Worm (Caenorhabditis elegans) whole organism, late embryonic: ENCODE data around the gene malt-1.
A peak's percentile ranks its signal among the peaks of the same experiment; 100 is the strongest.
"Not testable (repeated sequence)": the region's sequence is repeated elsewhere in the genome, so short reads cannot be mapped to it uniquely, and the experiment has no call there.

Source experiments
- C38D4.7 ChIP-seq: fragments of 200-800 bp; sonication (Bioruptor generic); optimal IDR thresholded peaks from 2 replicates; lab custom pipeline; 2018; ENCODE audit warnings: mild to moderate bottlenecking, missing genetic modification characterization, moderate library complexity, missing compliant biosample characterization
- F13H6.1 ChIP-seq: sonication (generic microtip); optimal IDR thresholded peaks from 2 replicates; lab custom pipeline; 2016; ENCODE audit warnings: missing genetic modification characterization, missing compliant biosample characterization
- K09A11.1 ChIP-seq: sonication (generic microtip); optimal IDR thresholded peaks from 2 replicates; lab custom pipeline; 2017; ENCODE audit warnings: antibody characterized with exemption, mild to moderate bottlenecking, missing genetic modification characterization, missing compliant biosample characterization; ENCODE audit not compliant: insufficient read depth
- ama-1 ChIP-seq: fragments of 150-350 bp; optimal IDR thresholded peaks from 2 replicates; lab custom pipeline; 2014
- ceh-14 ChIP-seq: sonication (generic microtip); optimal IDR thresholded peaks from 2 replicates; lab custom pipeline; 2016; ENCODE audit warnings: missing genotype, missing genetic modification characterization, missing compliant biosample characterization
- ceh-18 ChIP-seq: sonication (generic microtip); optimal IDR thresholded peaks from 2 replicates; lab custom pipeline; 2016; ENCODE audit warnings: missing genetic modification characterization, missing compliant biosample characterization
- ceh-19 ChIP-seq: fragments of 200-800 bp; sonication (Bioruptor generic); optimal IDR thresholded peaks from 2 replicates; lab custom pipeline; 2018; ENCODE audit warnings: mild to moderate bottlenecking, missing genetic modification characterization, missing compliant biosample characterization
- ceh-22 ChIP-seq: sonication (generic microtip); optimal IDR thresholded peaks from 2 replicates; lab custom pipeline; 2017; ENCODE audit warnings: missing biosample characterization, missing genetic modification characterization
- ceh-24 ChIP-seq: sonication (generic microtip); optimal IDR thresholded peaks from 2 replicates; lab custom pipeline; 2016; ENCODE audit warnings: mild to moderate bottlenecking, missing genetic modification characterization, missing compliant biosample characterization
- ceh-31 ChIP-seq: sonication (generic microtip); optimal IDR thresholded peaks from 2 replicates; lab custom pipeline; 2016; ENCODE audit warnings: missing genetic modification characterization, missing compliant biosample characterization
- ceh-34 ChIP-seq: sonication (generic microtip); optimal IDR thresholded peaks from 2 replicates; lab custom pipeline; 2016; ENCODE audit warnings: mild to moderate bottlenecking, missing genetic modification characterization, missing compliant biosample characterization
- ceh-6 ChIP-seq: fragments of 200-800 bp; sonication (Bioruptor generic); optimal IDR thresholded peaks from 2 replicates; lab custom pipeline; 2018; ENCODE audit warnings: mild to moderate bottlenecking, missing genetic modification characterization, missing compliant biosample characterization
- dve-1 ChIP-seq: sonication (generic microtip); optimal IDR thresholded peaks from 2 replicates; lab custom pipeline; 2017; ENCODE audit warnings: antibody characterized with exemption, mild to moderate bottlenecking, missing genetic modification characterization, missing compliant biosample characterization
- elt-2 ChIP-seq: sonication (generic microtip); optimal IDR thresholded peaks from 2 replicates; lab custom pipeline; 2016; ENCODE audit warnings: missing genetic modification reagents, missing genetic modification characterization, missing compliant biosample characterization
- elt-4 ChIP-seq: sonication (generic microtip); optimal IDR thresholded peaks from 2 replicates; lab custom pipeline; 2016; ENCODE audit warnings: missing genetic modification characterization, missing compliant biosample characterization
- ets-4 ChIP-seq: sonication (generic microtip); optimal IDR thresholded peaks from 2 replicates; lab custom pipeline; 2016; ENCODE audit warnings: missing genetic modification characterization, missing compliant biosample characterization
- eyg-1 ChIP-seq: sonication (generic microtip); optimal IDR thresholded peaks from 2 replicates; lab custom pipeline; 2016; ENCODE audit warnings: missing genotype, missing genetic modification characterization, missing compliant biosample characterization
- fax-1 ChIP-seq: sonication (generic microtip); optimal IDR thresholded peaks from 2 replicates; lab custom pipeline; 2016; ENCODE audit warnings: missing genotype, missing genetic modification characterization, missing compliant biosample characterization
- fkh-10 ChIP-seq: fragments of 150-350 bp; optimal IDR thresholded peaks from 2 replicates; lab custom pipeline; 2014; ENCODE audit warnings: missing biosample characterization, missing genetic modification reagents, missing genetic modification characterization
- gmeb-2 ChIP-seq: sonication (generic microtip); optimal IDR thresholded peaks from 2 replicates; lab custom pipeline; 2016; ENCODE audit warnings: missing genetic modification characterization, inconsistent platforms, missing compliant biosample characterization
- hlh-13 ChIP-seq: fragments of 200-800 bp; sonication (Bioruptor generic); optimal IDR thresholded peaks from 2 replicates; lab custom pipeline; 2018; ENCODE audit warnings: mild to moderate bottlenecking, missing genetic modification characterization, missing compliant biosample characterization
- hlh-6 ChIP-seq: sonication (generic microtip); optimal IDR thresholded peaks from 2 replicates; lab custom pipeline; 2016; ENCODE audit warnings: missing genotype, missing genetic modification characterization, missing compliant biosample characterization
- hlh-8 ChIP-seq: sonication (generic microtip); optimal IDR thresholded peaks from 2 replicates; lab custom pipeline; 2016; ENCODE audit warnings: missing genotype, missing genetic modification characterization, missing compliant biosample characterization
- madf-2 ChIP-seq: sonication (generic microtip); optimal IDR thresholded peaks from 2 replicates; lab custom pipeline; 2017; ENCODE audit warnings: missing genetic modification characterization, missing compliant biosample characterization
- mec-3 ChIP-seq: sonication (generic microtip); optimal IDR thresholded peaks from 2 replicates; lab custom pipeline; 2016; ENCODE audit warnings: borderline replicate concordance, missing genetic modification characterization, missing compliant biosample characterization
- nfya-1 ChIP-seq: sonication (generic microtip); optimal IDR thresholded peaks from 2 replicates; lab custom pipeline; 2017; ENCODE audit warnings: missing genetic modification characterization, mild to moderate bottlenecking, missing compliant biosample characterization, antibody characterized with exemption, moderate library complexity
- nhr-11 ChIP-seq: fragments of 150-350 bp; optimal IDR thresholded peaks from 2 replicates; lab custom pipeline; 2014; ENCODE audit warnings: missing biosample characterization, missing genetic modification characterization
- nhr-232 ChIP-seq: sonication (generic microtip); optimal IDR thresholded peaks from 2 replicates; lab custom pipeline; 2016; ENCODE audit warnings: missing genetic modification characterization, missing compliant biosample characterization
- odd-2 ChIP-seq: sonication (generic microtip); optimal IDR thresholded peaks from 2 replicates; lab custom pipeline; 2017; ENCODE audit warnings: antibody characterized with exemption, mild to moderate bottlenecking, missing genetic modification characterization, missing compliant biosample characterization
- pat-9 ChIP-seq: fragments of 200-800 bp; sonication (Bioruptor generic); optimal IDR thresholded peaks from 2 replicates; lab custom pipeline; 2018; ENCODE audit warnings: mild to moderate bottlenecking, missing genetic modification characterization, moderate library complexity, missing compliant biosample characterization
- pax-1 ChIP-seq: fragments of 150-350 bp; optimal IDR thresholded peaks from 2 replicates; lab custom pipeline; 2014; ENCODE audit warnings: missing biosample characterization, missing genetic modification characterization
- pha-4 ChIP-seq: fragments of 150-350 bp; optimal IDR thresholded peaks from 2 replicates; lab custom pipeline; 2018; ENCODE audit warnings: missing biosample characterization, missing genetic modification reagents, missing genetic modification characterization
- pqm-1 ChIP-seq: sonication (generic microtip); optimal IDR thresholded peaks from 2 replicates; lab custom pipeline; 2016; ENCODE audit warnings: missing genetic modification characterization, missing compliant biosample characterization
- pros-1 ChIP-seq: fragments of 150-350 bp; optimal IDR thresholded peaks from 2 replicates; lab custom pipeline; 2014; ENCODE audit warnings: missing biosample characterization, missing genetic modification reagents, missing genetic modification characterization
- sox-2 ChIP-seq: fragments of 200-800 bp; sonication (Bioruptor generic); IDR thresholded peaks from 2 replicates; pipeline ENCODE4 v1.3.6; 2022; ENCODE audit warnings: missing genetic modification reagents, missing genetic modification characterization, missing compliant biosample characterization
- sox-4 ChIP-seq: sonication (generic microtip); optimal IDR thresholded peaks from 2 replicates; lab custom pipeline; 2017; ENCODE audit warnings: mild to moderate bottlenecking, missing genetic modification characterization, inconsistent platforms, missing compliant biosample characterization
- tbx-2 ChIP-seq: sonication (generic microtip); optimal IDR thresholded peaks from 2 replicates; lab custom pipeline; 2016; ENCODE audit warnings: missing genetic modification characterization, missing compliant biosample characterization
- tbx-7 ChIP-seq: sonication (generic microtip); optimal IDR thresholded peaks from 2 replicates; lab custom pipeline; 2016; ENCODE audit warnings: missing genotype, missing genetic modification characterization, missing compliant biosample characterization
- ttx-3 ChIP-seq: sonication (generic microtip); optimal IDR thresholded peaks from 2 replicates; lab custom pipeline; 2016; ENCODE audit warnings: missing genetic modification reagents, missing genetic modification characterization, missing compliant biosample characterization
- unc-55 ChIP-seq: sonication (generic microtip); optimal IDR thresholded peaks from 2 replicates; lab custom pipeline; 2017; ENCODE audit warnings: missing biosample characterization, missing genetic modification reagents, missing genetic modification characterization
- unc-86 ChIP-seq: sonication (generic microtip); optimal IDR thresholded peaks from 2 replicates; lab custom pipeline; 2016; ENCODE audit warnings: missing genetic modification characterization, missing compliant biosample characterization

The malt-1 gene

DNA sequence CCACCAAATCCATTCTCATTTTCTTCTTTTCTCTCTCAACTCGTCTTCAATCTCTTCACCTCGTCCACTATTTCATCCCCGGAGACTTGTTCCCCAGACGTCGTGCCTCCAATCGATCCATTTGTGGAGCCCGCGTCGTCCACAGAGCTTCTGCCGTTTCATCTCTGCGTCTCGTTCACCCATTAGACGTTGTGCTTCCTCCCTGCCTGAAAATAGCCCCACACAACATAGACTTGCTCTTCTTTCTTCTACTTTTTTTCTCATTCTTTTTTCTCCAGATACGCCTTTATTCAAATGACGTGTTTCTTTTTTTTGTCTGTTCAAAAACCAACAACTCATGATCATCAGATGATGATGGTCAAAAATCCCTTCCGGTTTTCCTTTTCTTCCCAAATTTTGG, 41.8 kb upstream of the malt-1 start (continued):
- TF ChIP-seq ceh-31 (tag; lab: Kevin White, UChicago) = peak; percentile 77
- TF ChIP-seq ceh-6 (GFP tag; lab: Kevin White, UChicago) = no peak
- no peak for TF ChIP-seq nhr-232 (tag; lab: Kevin White, UChicago)
- no peak for TF ChIP-seq gmeb-2
- TF ChIP-seq dve-1 (tag; lab: Kevin White, UChicago) = no peak
- TF ChIP-seq F13H6.1 = no peak
- TF ChIP-seq hlh-13 = no peak
- TF ChIP-seq ceh-34 (tag; lab: Kevin White, UChicago) = peak; percentile 33
- TF ChIP-seq pqm-1 (tag; lab: Kevin White, UChicago) = no peak

DNA sequence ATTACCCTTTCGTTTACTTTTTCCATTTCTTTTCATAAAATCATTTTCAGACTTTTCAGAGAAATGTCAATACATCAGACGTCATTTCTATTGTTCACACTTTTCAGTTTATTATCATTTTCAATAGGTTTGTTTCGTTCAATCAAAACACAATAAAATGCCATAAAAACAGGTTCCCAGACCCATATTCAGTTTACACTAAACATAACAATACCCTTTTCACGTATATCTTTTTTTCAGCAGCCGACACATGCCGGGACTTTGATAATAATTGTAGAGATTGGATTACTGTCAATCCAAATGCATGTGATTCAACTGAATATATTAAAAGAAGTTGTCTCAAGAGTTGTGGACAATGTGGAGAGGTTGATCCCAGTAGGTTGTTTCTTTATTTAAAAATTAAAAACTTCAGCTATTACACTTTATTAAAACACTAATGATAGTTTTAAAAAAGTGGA, 38.8 kb upstream of the malt-1 start, which contains the start of gene C15F1.1:
C15F1.1 (plus strand) TSS at position 51 of the 458 bp plus-strand sequence.
- no peak for TF ChIP-seq elt-4 (tag; lab: Kevin White, UChicago)
- no peak for TF ChIP-seq ceh-14 (tag; lab: Kevin White, UChicago)
- no peak for TF ChIP-seq pat-9 (tag; lab: Kevin White, UChicago)
- TF ChIP-seq mec-3 (tag; lab: Kevin White, UChicago) = no peak
- no peak for TF ChIP-seq C38D4.7
- no peak for TF ChIP-seq sox-2 (GFP tag; lab: Robert Waterston, UW)
- TF ChIP-seq ceh-18 (tag; lab: Kevin White, UChicago) = no peak
- no peak for TF ChIP-seq pros-1 (tag; lab: Kevin White, UChicago)
- no peak for TF ChIP-seq tbx-2 (tag; lab: Kevin White, UChicago)
- TF ChIP-seq ceh-22 (tag; lab: Kevin White, UChicago) = no peak
- TF ChIP-seq unc-86 (tag; lab: Kevin White, UChicago) = no peak
- no peak for TF ChIP-seq pha-4 (tag; lab: Kevin White, UChicago)

- TF ChIP-seq ama-1 (lab: Kevin White, UChicago) (no peak), K09A11.1 (no peak), nfya-1 (tag; lab: Kevin White, UChicago) (no peak), pha-4 (tag; lab: Kevin White, UChicago) (no peak), unc-86 (tag; lab: Kevin White, UChicago) (no peak), nhr-11 (tag; lab: Kevin White, UChicago) (no peak), pax-1 (no peak), ceh-18 (tag; lab: Kevin White, UChicago) (no peak), hlh-8 (tag; lab: Kevin White, UChicago) (no peak)
- TF ChIP-seq, all 69 proteins: peak for 0
These were observed 28.5 kb upstream of the malt-1 start, which contains the start of gene C15F1.2 for ce11 chrII:6979646-6980045. Gene C15F1.2, plus strand, starts transcription at chrII:6979953.

DNA sequence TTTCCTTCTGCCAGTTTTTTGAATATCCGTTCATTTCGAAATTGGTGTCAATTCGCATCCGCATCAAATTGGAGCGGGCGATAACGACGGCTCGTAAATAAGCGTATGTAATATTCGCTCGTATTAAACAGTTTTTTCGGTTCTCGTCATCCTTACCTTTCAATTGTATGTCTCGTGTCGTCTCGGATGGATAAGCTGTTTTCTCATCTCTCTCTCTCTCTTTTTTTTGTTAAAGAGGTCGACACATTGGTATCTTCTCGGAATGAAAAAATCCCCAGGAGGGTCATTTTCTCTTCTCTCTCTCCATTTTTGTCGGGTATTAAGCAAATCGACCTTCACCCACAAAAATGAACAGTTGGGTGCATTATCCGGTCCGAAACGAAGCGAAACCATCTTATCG, 27.8 kb upstream of the malt-1 start:
- TF ChIP-seq K09A11.1 = no peak
- TF ChIP-seq ama-1 (lab: Kevin White, UChicago) = no peak
- TF ChIP-seq ceh-24 = no peak
- TF ChIP-seq, all 69 proteins: peak for 0

ce11 chrII:6977732-6978131, 26.6 kb upstream of the malt-1 start, which contains the start of gene C15F1.8:
Gene C15F1.8, minus strand, starts transcription at chrII:6977832.
- not testable (repeated sequence) for TF ChIP-seq ceh-19; fkh-10 (GFP tag; lab: Kevin White, UChicago); sox-2 (GFP tag; lab: Robert Waterston, UW)

DNA sequence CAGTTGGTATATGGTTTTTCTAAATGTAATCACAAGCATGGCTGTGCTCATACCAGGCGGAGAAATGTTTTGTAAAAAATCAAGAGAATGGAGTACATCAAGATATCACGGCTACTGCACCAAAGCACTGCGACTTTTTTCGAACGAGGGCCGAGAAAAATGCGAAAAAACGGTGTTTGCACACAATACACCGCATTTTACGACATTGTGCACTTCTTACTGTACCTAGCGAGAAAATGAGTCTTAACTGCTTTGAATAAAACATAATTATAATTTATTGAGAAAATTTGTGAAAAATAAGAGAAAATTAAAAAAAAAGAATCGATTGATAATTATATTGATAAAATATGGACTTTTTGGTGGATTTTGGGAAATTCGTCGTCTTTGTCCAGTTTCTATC, 24.6 kb upstream of the malt-1 start:
- TF ChIP-seq pqm-1 (tag; lab: Kevin White, UChicago) = no peak
- TF ChIP-seq fax-1 (tag; lab: Kevin White, UChicago) = no peak
- no peak for TF ChIP-seq madf-2 (tag; lab: Kevin White, UChicago)
- no peak for TF ChIP-seq fkh-10 (GFP tag; lab: Kevin White, UChicago)
- no peak for TF ChIP-seq ttx-3 (tag; lab: Kevin White, UChicago)
- TF ChIP-seq C38D4.7 = no peak
- no peak for TF ChIP-seq elt-2 (tag; lab: Kevin White, UChicago)
- no peak for TF ChIP-seq odd-2
- TF ChIP-seq ceh-34 (tag; lab: Kevin White, UChicago) = no peak
- TF ChIP-seq sox-4 (tag; lab: Kevin White, UChicago) = no peak
- no peak for TF ChIP-seq gmeb-2
- TF ChIP-seq eyg-1 (tag; lab: Kevin White, UChicago) = no peak
- TF ChIP-seq hlh-6 (tag; lab: Kevin White, UChicago) = no peak
- TF ChIP-seq tbx-7 (tag; lab: Kevin White, UChicago) = no peak
- no peak for TF ChIP-seq ets-4 (tag; lab: Kevin White, UChicago)
- no peak for TF ChIP-seq unc-55 (GFP tag; lab: Kevin White, UChicago)
- TF ChIP-seq, all 69 proteins: peak for 0
